Fruit fly (Drosophila melanogaster): ENCODE results near the gene Larp4B.

The Larp4B gene

DNA sequence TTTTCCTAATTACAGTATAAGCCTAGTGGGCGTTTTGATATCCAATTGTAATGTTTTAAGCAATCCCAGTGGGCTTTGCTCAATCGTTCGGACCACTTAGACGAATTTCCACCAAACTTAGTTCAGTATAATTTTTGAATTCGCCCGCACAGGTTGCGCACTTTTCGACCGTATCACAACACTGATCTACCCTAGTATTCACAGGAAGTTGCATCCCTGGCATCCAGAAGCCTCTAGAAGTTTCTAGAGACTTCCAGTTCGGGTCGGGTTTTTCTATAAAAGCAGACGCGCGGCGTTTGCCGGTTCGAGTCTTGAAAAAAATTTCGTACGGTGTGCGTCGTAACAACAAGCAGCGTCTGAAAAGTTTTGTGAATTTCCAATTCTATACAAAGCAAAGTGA lies 31.7 kb upstream of the Larp4B start, which contains the start of gene Hsp83 (continued):
- TF ChIP-seq CG6654 (GFP tag; optimal IDR thresholded peaks at IDR 0.05) (peak; percentile 84), sima (GFP tag; optimal IDR thresholded peaks at IDR 0.05) (peak; percentile 92), CG13775 (GFP tag; optimal IDR thresholded peaks at IDR 0.05) (peak; percentile 95), klu (GFP tag; IDR thresholded peaks at IDR 0.05) (peak; percentile 63; the same call in 1 of the 2 replicates), pzg (GFP tag; optimal IDR thresholded peaks at IDR 0.05) (peak; percentile 76), CG17802 (tag; optimal IDR thresholded peaks at IDR 0.05) (peak; percentile 86), CG4328 (GFP tag; optimal IDR thresholded peaks at IDR 0.05) (peak; percentile 99), dpn (GFP tag; optimal IDR thresholded peaks at IDR 0.05) (peak; percentile 85 to 94), schlank (tag; optimal IDR thresholded peaks at IDR 0.05) (peak; percentile 99), emc (GFP tag; optimal IDR thresholded peaks at IDR 0.05) (peak; percentile 90), slbo (GFP tag; IDR thresholded peaks at IDR 0.05) (peak; percentile 84), zf30C (GFP tag; optimal IDR thresholded peaks at IDR 0.05) (peak; percentile 84), Mrtf (GFP tag; IDR thresholded peaks at IDR 0.05) (peak; percentile 78; the same call in 2 of the 3 replicates), chinmo (GFP tag; IDR thresholded peaks at IDR 0.05; ENCODE audit: partially characterized antibody) (peak; percentile 84; the same call in 3 of the 4 replicates), bcd (GFP tag; optimal IDR thresholded peaks at IDR 0.05) (peak; percentile 96), Hmx (GFP tag; optimal IDR thresholded peaks at IDR 0.05) (peak; percentile 39), ken (GFP tag; IDR thresholded peaks at IDR 0.05) (peak; percentile 92), sc (optimal IDR thresholded peaks at IDR 0.05) (no peak), sc (GFP tag; optimal IDR thresholded peaks at IDR 0.05) (peak; percentile 88), CG8944 (GFP tag; optimal IDR thresholded peaks at IDR 0.05) (peak; percentile 69), Blimp-1 (GFP tag; optimal IDR thresholded peaks at IDR 0.05) (peak; percentile 79), exex (tag; optimal IDR thresholded peaks at IDR 0.05) (peak; percentile 84), Meics (GFP tag; optimal IDR thresholded peaks at IDR 0.05) (peak; percentile 99), lmd (GFP tag; IDR thresholded peaks at IDR 0.05) (peak; percentile 80), fd3F (GFP tag; optimal IDR thresholded peaks at IDR 0.05) (peak; percentile 86), eyg (GFP tag; optimal IDR thresholded peaks at IDR 0.05) (peak; percentile 97), PHDP (tag; optimal IDR thresholded peaks at IDR 0.05) (peak; percentile 98), NfI (GFP tag; optimal IDR thresholded peaks at IDR 0.05) (peak; percentile 98), rib (GFP tag; IDR thresholded peaks at IDR 0.05) (peak; percentile 83), tio (GFP tag; optimal IDR thresholded peaks at IDR 0.05) (peak; percentile 75), Abd-B (GFP tag; optimal IDR thresholded peaks at IDR 0.05) (no peak), CG17361 (GFP tag; IDR thresholded peaks at IDR 0.05) (peak; percentile 81), gsb (GFP tag; IDR thresholded peaks at IDR 0.05) (peak; percentile 83), CG10366 (GFP tag; IDR thresholded peaks at IDR 0.05) (peak; percentile 85), fu2 (GFP tag; optimal IDR thresholded peaks at IDR 0.05) (peak; percentile 86), HLH4C (GFP tag; IDR thresholded peaks at IDR 0.05; ENCODE audit: partially characterized antibody) (no peak), CG3065 (GFP tag; optimal IDR thresholded peaks at IDR 0.05) (peak; percentile 94), Tbp (GFP tag; optimal IDR thresholded peaks at IDR 0.05) (no peak), CG18619 (GFP tag; optimal IDR thresholded peaks at IDR 0.05) (peak; percentile 98), toy (GFP tag; IDR thresholded peaks at IDR 0.05) (peak; percentile 78; the same call in 1 of the 2 replicates), mld (GFP tag; IDR thresholded peaks at IDR 0.05; ENCODE audit: partially characterized antibody) (no peak), CG8388 (GFP tag; optimal IDR thresholded peaks at IDR 0.05) (peak; percentile 89), ab (GFP tag; optimal IDR thresholded peaks at IDR 0.05) (peak; percentile 3), CG13123 (GFP tag; optimal IDR thresholded peaks at IDR 0.05) (peak; percentile 77), CG33557 (GFP tag; optimal IDR thresholded peaks at IDR 0.05) (peak; percentile 95), ems (GFP tag; optimal IDR thresholded peaks at IDR 0.05) (peak; percentile 92), NK7.1 (GFP tag; optimal IDR thresholded peaks at IDR 0.05) (peak; percentile 95), MESR4 (GFP tag; optimal IDR thresholded peaks at IDR 0.05) (peak; percentile 92), bigmax (GFP tag; optimal IDR thresholded peaks at IDR 0.05) (peak; percentile 91), CG18599 (GFP tag; optimal IDR thresholded peaks at IDR 0.05) (peak; percentile 99), croc (GFP tag; conservative IDR thresholded peaks at IDR 0.05) (peak; percentile 46)

Measured in whole organism, embryonic.